Fruit fly (Drosophila melanogaster): ENCODE data around the gene Hs6st.

DNA sequence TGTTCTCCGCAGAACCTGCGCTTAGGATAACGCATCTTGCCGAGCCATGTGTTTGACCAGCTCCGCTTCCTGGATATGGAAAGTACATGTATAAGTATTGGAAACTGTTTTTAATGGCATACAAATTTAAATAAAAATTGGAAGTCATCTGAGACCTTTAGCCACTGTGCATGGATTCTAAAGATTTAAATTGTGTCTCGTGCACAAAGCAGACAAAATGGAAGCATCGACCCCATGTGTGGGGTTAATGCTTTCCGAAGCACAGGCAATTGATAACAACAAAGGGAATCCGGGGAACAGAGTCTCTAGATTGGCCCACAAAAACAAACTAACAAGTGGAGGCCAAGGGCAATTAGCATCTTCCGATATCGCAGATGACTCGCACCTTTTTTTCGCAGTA is 106.6 kb downstream of the Hs6st start:
- no peak for TF ChIP-seq dsf (GFP tag; optimal IDR thresholded peaks at IDR 0.05; ENCODE audit: borderline replicate concordance)
- no peak for TF ChIP-seq psq (GFP tag; optimal IDR thresholded peaks at IDR 0.05)
- no peak for TF ChIP-seq Dfd (GFP tag; optimal IDR thresholded peaks at IDR 0.05)
- TF ChIP-seq lola (GFP tag; optimal IDR thresholded peaks at IDR 0.05): no peak
- no peak for TF ChIP-seq fru (GFP tag; optimal IDR thresholded peaks at IDR 0.05)
- no peak for TF ChIP-seq tai (GFP tag; optimal IDR thresholded peaks at IDR 0.05)
- TF ChIP-seq Abd-B (GFP tag; optimal IDR thresholded peaks at IDR 0.05): no peak
- TF ChIP-seq pan (optimal IDR thresholded peaks at IDR 0.05): no peak
- TF ChIP-seq CrebA (GFP tag; optimal IDR thresholded peaks at IDR 0.05; ENCODE audit: borderline replicate concordance): no peak
- TF ChIP-seq GATAd (GFP tag; optimal IDR thresholded peaks at IDR 0.05): no peak

All from whole organism, wandering third instar larva.